Worm (Caenorhabditis elegans) whole organism, young adult: ENCODE results near the gene rap-1.

Experiments
- C06A6.2 ChIP-seq: fragments of 200-800 bp; sonication (Bioruptor generic); conservative IDR thresholded peaks from 2 replicates; pipeline ENCODE4 v1.3.6; 2022; ENCODE audit warnings: missing genetic modification characterization, missing compliant biosample characterization
- F37B4.10 ChIP-seq: fragments of 200-800 bp; sonication (Bioruptor generic); IDR thresholded peaks from 2 replicates; pipeline ENCODE4 v1.3.6; 2022; ENCODE audit warnings: missing genetic modification characterization, missing compliant biosample characterization
- Y53F4B.3 ChIP-seq: fragments of 200-800 bp; sonication (Bioruptor generic); IDR thresholded peaks from 2 replicates; pipeline ENCODE4 v1.3.6; 2022; ENCODE audit warnings: missing genetic modification reagents, missing genetic modification characterization, missing compliant biosample characterization
- ama-1 ChIP-seq, 3 experiments: fragments of 150-350 bp in 1 of 3; sonication (generic microtip) in 2 of 3; optimal IDR thresholded peaks; 2 replicates each; lab custom pipeline; 2014 to 2018; ENCODE audit warnings: missing biosample characterization in 2 of 3, missing genetic modification characterization in 2 of 3, missing genetic modification reagents in 2 of 3
- him-1 ChIP-seq: sonication (generic microtip); optimal IDR thresholded peaks from 2 replicates; lab custom pipeline; 2016; ENCODE audit warnings: missing genotype, missing genetic modification reagents, missing genetic modification characterization, missing compliant biosample characterization
- madf-3 ChIP-seq: fragments of 200-800 bp; sonication (Bioruptor generic); IDR thresholded peaks from 2 replicates; pipeline ENCODE4 v1.3.6; 2022; ENCODE audit warnings: missing genetic modification reagents, missing genetic modification characterization, missing compliant biosample characterization
- nfya-1 ChIP-seq: sonication (generic microtip); optimal IDR thresholded peaks from 2 replicates; lab custom pipeline; 2017; ENCODE audit warnings: antibody characterized with exemption, missing compliant biosample characterization, missing genetic modification characterization, borderline replicate concordance; ENCODE audit not compliant: insufficient read depth
- tbx-9 ChIP-seq: sonication (generic microtip); optimal IDR thresholded peaks from 2 replicates; lab custom pipeline; 2016; ENCODE audit warnings: borderline replicate concordance, missing genetic modification characterization, inconsistent platforms, missing compliant biosample characterization

ce11 chrIV:8926511-8926910 lies 7.8 kb upstream of the rap-1 start:
- no peak for TF ChIP-seq C06A6.2
- no peak for TF ChIP-seq madf-3 (GFP tag; lab: Robert Waterston, UW)
- TF ChIP-seq F37B4.10 = no peak
- no peak for TF ChIP-seq tbx-9 (tag; lab: Kevin White, UChicago)
- TF ChIP-seq ama-1 (optimal IDR thresholded peaks at IDR 0.05; lab: Kevin White, UChicago) = no peak
- TF ChIP-seq ama-1 (GFP tag; optimal IDR thresholded peaks at IDR 0.05; lab: Kevin White, UChicago) = no peak
- TF ChIP-seq nfya-1 (tag; lab: Kevin White, UChicago) = no peak
- no peak for TF ChIP-seq him-1 (tag; lab: Kevin White, UChicago)
- TF ChIP-seq Y53F4B.3 (GFP tag; lab: Robert Waterston, UW) = no peak
